Fruit fly (Drosophila melanogaster): ENCODE data around the gene CG10098.

DNA sequence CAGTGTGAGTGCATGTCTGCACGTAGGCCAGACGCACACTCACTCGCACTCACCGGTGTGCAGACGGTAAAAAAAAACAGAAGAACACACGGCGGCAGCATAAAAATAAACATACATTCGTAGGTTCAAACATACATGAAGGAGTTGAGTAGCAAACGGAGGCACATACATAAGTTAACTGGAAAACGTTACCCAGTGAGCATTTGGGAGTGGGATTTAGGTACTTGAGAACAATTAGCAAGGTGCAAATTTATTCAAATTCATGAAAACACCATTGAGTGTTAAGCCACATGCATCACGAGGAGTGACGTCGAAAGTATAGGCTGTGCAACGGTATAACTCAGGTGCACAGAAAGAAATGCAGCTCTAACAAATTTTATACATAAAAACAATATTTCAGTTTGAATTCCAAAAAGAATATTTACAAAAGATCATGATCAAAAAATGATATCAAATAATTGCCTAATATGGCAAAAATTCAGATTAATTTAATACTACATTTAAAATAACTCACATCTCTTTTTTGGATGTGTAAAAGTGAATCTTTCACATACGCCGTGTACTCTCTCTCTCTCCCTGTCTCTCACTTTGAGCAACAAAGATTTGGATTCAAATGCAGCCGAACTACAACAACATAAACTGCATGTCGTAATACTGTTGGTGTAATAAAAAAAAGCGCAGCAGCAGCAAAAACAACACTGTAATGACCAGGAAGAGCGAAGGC, 15.6 kb upstream of the CG10098 start:
- TF ChIP-seq Sin3A (optimal IDR thresholded peaks at IDR 0.05) = no peak
- TF ChIP-seq ttk (optimal IDR thresholded peaks at IDR 0.05) = no peak
- TF ChIP-seq insv (optimal IDR thresholded peaks at IDR 0.05) = no peak
- no peak for TF ChIP-seq h (optimal IDR thresholded peaks at IDR 0.05)
- no peak for TF ChIP-seq psq (optimal IDR thresholded peaks at IDR 0.05)

Data from Kc167 (cell line).